Fruit fly (Drosophila melanogaster): ENCODE measurements around the gene WDR79.

The WDR79 gene

dm6 chr2L:6127478-6127877, at the start of gene WDR79:
WDR79 (minus strand) TSS chr2L:6127775.
- no peak for TF ChIP-seq noc (tag; optimal IDR thresholded peaks at IDR 0.05)

- TF ChIP-seq noc (tag; optimal IDR thresholded peaks at IDR 0.05), result no peak
Measured at dm6 chr2L:6177141-6177540, 49.6 kb upstream of the WDR79 start.

- no peak for TF ChIP-seq noc (tag; optimal IDR thresholded peaks at IDR 0.05)
Measured at dm6 chr2L:6176408-6176807, 48.8 kb upstream of the WDR79 start.

- TF ChIP-seq noc (tag; optimal IDR thresholded peaks at IDR 0.05), result no peak
Measured at dm6 chr2L:6172996-6173395, 45.4 kb upstream of the WDR79 start.

- no peak for TF ChIP-seq noc (tag; optimal IDR thresholded peaks at IDR 0.05)
Measured at dm6 chr2L:6171166-6171565, 43.6 kb upstream of the WDR79 start.

dm6 chr2L:6169119-6169518, 41.5 kb upstream of the WDR79 start:
- no peak for TF ChIP-seq noc (tag; optimal IDR thresholded peaks at IDR 0.05)

dm6 chr2L:6165686-6166085, 38.1 kb upstream of the WDR79 start:
- TF ChIP-seq noc (tag; optimal IDR thresholded peaks at IDR 0.05), result no peak

dm6 chr2L:6160100-6160499, 32.5 kb upstream of the WDR79 start, which contains the start of gene CG13989:
CG13989 (plus strand) TSS chr2L:6160400.
- no peak for TF ChIP-seq noc (tag; optimal IDR thresholded peaks at IDR 0.05)

dm6 chr2L:6155041-6155440, 27.5 kb upstream of the WDR79 start, which contains the start of gene CG31639:
CG31639 (minus strand) TSS chr2L:6155141.
- TF ChIP-seq noc (tag; optimal IDR thresholded peaks at IDR 0.05), result no peak

- no peak for TF ChIP-seq noc (tag; optimal IDR thresholded peaks at IDR 0.05)
Measured at dm6 chr2L:6151669-6152068, 24.1 kb upstream of the WDR79 start, which contains the start of gene Muc26B. Muc26B (plus strand) TSS chr2L:6151969.

dm6 chr2L:6139082-6139481, 11.5 kb upstream of the WDR79 start, which contains the start of gene CG13991:
CG13991 (plus strand) TSS chr2L:6139382.
- no peak for TF ChIP-seq noc (tag; optimal IDR thresholded peaks at IDR 0.05)

- no peak for TF ChIP-seq noc (tag; optimal IDR thresholded peaks at IDR 0.05)
Measured at dm6 chr2L:6130522-6131073, 3.0 kb upstream of the WDR79 start, which contains the start of the genes B9d2, tctn and CG9222. B9d2 (minus strand) TSS chr2L:6130651. tctn (minus strand) TSS chr2L:6130651. CG9222 (plus strand) TSS chr2L:6131023.

dm6 chr2L:6124815-6125214, 2.8 kb downstream of the WDR79 start, which contains the start of gene Arpc4:
Arpc4 (plus strand) TSS chr2L:6125132.
- TF ChIP-seq noc (tag; optimal IDR thresholded peaks at IDR 0.05), result no peak

- TF ChIP-seq noc (tag; optimal IDR thresholded peaks at IDR 0.05), result no peak
Measured at dm6 chr2L:6118212-6118611, 9.4 kb downstream of the WDR79 start, which contains the start of gene CG31642. CG31642 (plus strand) TSS chr2L:6118512.

- no peak for TF ChIP-seq noc (tag; optimal IDR thresholded peaks at IDR 0.05)
Measured at dm6 chr2L:6110781-6111180, 16.8 kb downstream of the WDR79 start.

- TF ChIP-seq noc (tag; optimal IDR thresholded peaks at IDR 0.05), result no peak
Measured at dm6 chr2L:6109313-6109847, 18.2 kb downstream of the WDR79 start.

- no peak for TF ChIP-seq noc (tag; optimal IDR thresholded peaks at IDR 0.05)
Measured at dm6 chr2L:6100202-6100689, 27.3 kb downstream of the WDR79 start, which contains the start of gene stai. stai (plus strand) TSS chr2L:6100377.
